Fruit fly (Drosophila melanogaster): ENCODE results near the gene CG18418.

DNA sequence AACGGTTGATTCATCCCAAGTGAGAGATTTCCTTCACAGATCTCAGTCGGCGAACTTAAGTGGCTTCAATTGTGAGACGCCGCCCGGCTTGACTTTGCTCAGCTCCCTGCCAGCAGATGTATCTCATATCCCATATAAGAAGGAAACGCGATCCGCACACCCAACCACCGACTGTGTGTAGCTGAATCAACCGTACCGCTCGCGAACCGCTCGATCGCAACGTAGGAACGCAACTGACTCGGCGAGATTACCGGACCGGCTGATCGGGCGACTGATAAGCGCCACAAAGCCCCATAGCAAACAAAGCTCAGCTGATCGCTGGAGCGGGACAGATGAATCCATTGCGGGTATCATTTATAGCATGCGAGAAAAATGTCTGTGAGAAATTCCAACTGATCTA, 2.7 kb downstream of the CG18418 start, which contains the start of gene axo:
- TF ChIP-seq grau (tag; optimal IDR thresholded peaks at IDR 0.05) (no peak), lmd (GFP tag; IDR thresholded peaks at IDR 0.05) (no peak), Dek (tag; optimal IDR thresholded peaks at IDR 0.05) (no peak), Hand (GFP tag; optimal IDR thresholded peaks at IDR 0.05) (no peak), bab2 (GFP tag; optimal IDR thresholded peaks at IDR 0.05) (no peak), CHES-1-like (GFP tag; optimal IDR thresholded peaks at IDR 0.05) (no peak), CG8924 (tag; optimal IDR thresholded peaks at IDR 0.05) (no peak)
